Worm (Caenorhabditis elegans) whole organism, mixed stage, embryonic: ENCODE measurements around the gene swt-6.

Experiments
- M03D4.4 ChIP-seq: sonication (generic microtip); optimal IDR thresholded peaks from 2 replicates; lab custom pipeline; 2017; ENCODE audit warnings: mild to moderate bottlenecking, missing genetic modification characterization, missing compliant biosample characterization
- bed-3 ChIP-seq: fragments of 200-800 bp; sonication (Bioruptor generic); optimal IDR thresholded peaks from 3 replicates; lab custom pipeline; 2018; ENCODE audit warnings: mild to moderate bottlenecking, missing genetic modification characterization, moderate library complexity, missing compliant biosample characterization
- blmp-1 ChIP-seq: fragments of 150-350 bp; optimal IDR thresholded peaks from 2 replicates; lab custom pipeline; 2014; ENCODE audit warnings: missing biosample characterization, missing genetic modification characterization
- ceh-39 ChIP-seq: fragments of 150-350 bp; optimal IDR thresholded peaks from 2 replicates; lab custom pipeline; 2014; ENCODE audit warnings: missing biosample characterization, missing genetic modification characterization
- ceh-83 ChIP-seq: fragments of 200-800 bp; sonication (Bioruptor generic); optimal IDR thresholded peaks from 2 replicates; lab custom pipeline; 2018; ENCODE audit warnings: mild to moderate bottlenecking, missing genetic modification characterization, missing compliant biosample characterization
- ces-1 ChIP-seq: fragments of 150-350 bp; optimal IDR thresholded peaks from 2 replicates; lab custom pipeline; 2014; ENCODE audit warnings: missing biosample characterization, missing genetic modification reagents, missing genetic modification characterization
- cnd-1 ChIP-seq: fragments of 200-800 bp; sonication (Bioruptor generic); optimal IDR thresholded peaks from 2 replicates; lab custom pipeline; 2018; ENCODE audit warnings: mild to moderate bottlenecking, missing genetic modification characterization, missing compliant biosample characterization
- drap-1 ChIP-seq: fragments of 200-800 bp; sonication (Bioruptor generic); optimal IDR thresholded peaks from 3 replicates; lab custom pipeline; 2018; ENCODE audit warnings: mild to moderate bottlenecking, missing genetic modification characterization, missing compliant biosample characterization
- elt-1 ChIP-seq: sonication (generic microtip); optimal IDR thresholded peaks from 2 replicates; lab custom pipeline; 2017; ENCODE audit warnings: missing genetic modification characterization, mild to moderate bottlenecking, missing compliant biosample characterization, antibody characterized with exemption, moderate library complexity, borderline replicate concordance; ENCODE audit not compliant: insufficient read depth
- elt-3 ChIP-seq: fragments of 150-350 bp; optimal IDR thresholded peaks from 2 replicates; lab custom pipeline; 2014; ENCODE audit warnings: missing biosample characterization, missing genetic modification characterization
- ham-2 ChIP-seq: fragments of 200-800 bp; sonication (Bioruptor generic); optimal IDR thresholded peaks from 2 replicates; lab custom pipeline; 2018; ENCODE audit warnings: mild to moderate bottlenecking, missing genetic modification characterization, missing compliant biosample characterization
- hlh-1 ChIP-seq: fragments of 150-350 bp; optimal IDR thresholded peaks from 2 replicates; lab custom pipeline; 2014; ENCODE audit warnings: missing biosample characterization, missing genetic modification reagents, missing genetic modification characterization
- lin-32 ChIP-seq: fragments of 200-800 bp; sonication (Bioruptor generic); optimal IDR thresholded peaks from 2 replicates; lab custom pipeline; 2018; ENCODE audit warnings: mild to moderate bottlenecking, missing genetic modification characterization, missing compliant biosample characterization
- lsy-2 ChIP-seq: fragments of 150-350 bp; optimal IDR thresholded peaks from 2 replicates; lab custom pipeline; 2014; ENCODE audit warnings: missing biosample characterization, missing genetic modification characterization
- mab-5 ChIP-seq: fragments of 150-350 bp; optimal IDR thresholded peaks from 2 replicates; lab custom pipeline; 2014; ENCODE audit warnings: missing biosample characterization, missing genetic modification characterization
- mep-1 ChIP-seq: fragments of 150-350 bp; optimal IDR thresholded peaks from 2 replicates; lab custom pipeline; 2017; ENCODE audit warnings: missing biosample characterization, missing genetic modification reagents, missing genetic modification characterization, inconsistent platforms
- mls-2 ChIP-seq: sonication (generic microtip); optimal IDR thresholded peaks from 2 replicates; lab custom pipeline; 2016; ENCODE audit warnings: mild to moderate bottlenecking, missing genetic modification characterization, moderate library complexity, missing compliant biosample characterization
- nhr-237 ChIP-seq: fragments of 150-350 bp; optimal IDR thresholded peaks from 2 replicates; lab custom pipeline; 2014; ENCODE audit warnings: missing biosample characterization, missing genetic modification characterization
- nhr-28 ChIP-seq: fragments of 150-350 bp; optimal IDR thresholded peaks from 2 replicates; lab custom pipeline; 2014; ENCODE audit warnings: missing biosample characterization, missing genetic modification characterization
- nhr-76 ChIP-seq: sonication (generic microtip); optimal IDR thresholded peaks from 2 replicates; lab custom pipeline; 2017; ENCODE audit warnings: missing biosample characterization, missing genetic modification characterization
- pha-4 ChIP-seq: fragments of 150-350 bp; optimal IDR thresholded peaks from 2 replicates; lab custom pipeline; 2018; ENCODE audit warnings: missing biosample characterization, missing genetic modification reagents, missing genetic modification characterization
- sem-2 ChIP-seq: fragments of 200-800 bp; sonication (Bioruptor generic); optimal IDR thresholded peaks from 2 replicates; lab custom pipeline; 2018; ENCODE audit warnings: mild to moderate bottlenecking, missing genetic modification characterization, missing compliant biosample characterization
- snpc-4 ChIP-seq: fragments of 150-350 bp; optimal IDR thresholded peaks from 2 replicates; lab custom pipeline; 2014; ENCODE audit warnings: missing biosample characterization, missing genetic modification characterization
- sptf-1 ChIP-seq: sonication (generic microtip); optimal IDR thresholded peaks from 2 replicates; lab custom pipeline; 2017; ENCODE audit warnings: mild to moderate bottlenecking, missing genetic modification characterization, moderate library complexity, missing compliant biosample characterization
- tbx-8 ChIP-seq: fragments of 200-800 bp; sonication (Bioruptor generic); optimal IDR thresholded peaks from 2 replicates; lab custom pipeline; 2018; ENCODE audit warnings: mild to moderate bottlenecking, missing genetic modification characterization, moderate library complexity, missing compliant biosample characterization
- unc-120 ChIP-seq: sonication (generic microtip); optimal IDR thresholded peaks from 2 replicates; lab custom pipeline; 2017; ENCODE audit warnings: missing genetic modification characterization, missing compliant biosample characterization; ENCODE audit not compliant: poor library complexity, severe bottlenecking
- unc-39 ChIP-seq: fragments of 150-350 bp; optimal IDR thresholded peaks from 2 replicates; lab custom pipeline; 2014; ENCODE audit warnings: missing biosample characterization, missing genetic modification characterization
- unc-62 ChIP-seq: fragments of 150-350 bp; optimal IDR thresholded peaks from 2 replicates; lab custom pipeline; 2014; ENCODE audit warnings: missing biosample characterization, missing genetic modification reagents, missing genetic modification characterization
- zip-8 ChIP-seq: fragments of 150-350 bp; optimal IDR thresholded peaks from 2 replicates; lab custom pipeline; 2014; ENCODE audit warnings: missing biosample characterization, missing genetic modification characterization
- ztf-11 ChIP-seq: fragments of 150-350 bp; optimal IDR thresholded peaks from 2 replicates; lab custom pipeline; 2014; ENCODE audit warnings: missing biosample characterization, missing genetic modification characterization

Gene swt-6

ce11 chrV:13936850-13937249 lies 17.3 kb upstream of the swt-6 start, which contains the start of gene srw-145:
srw-145 (plus strand) TSS chrV:13937150.
- TF ChIP-seq pha-4 = no peak
- TF ChIP-seq hlh-1 (tag; lab: Kevin White, UChicago) = no peak
- no peak for TF ChIP-seq nhr-28
- no peak for TF ChIP-seq snpc-4
- TF ChIP-seq ham-2 (GFP tag; lab: Kevin White, UChicago) = no peak
- no peak for TF ChIP-seq nhr-76
- no peak for TF ChIP-seq elt-3 (tag; lab: Kevin White, UChicago)
- no peak for TF ChIP-seq mab-5 (tag; lab: Kevin White, UChicago)
- no peak for TF ChIP-seq ceh-39 (tag; lab: Kevin White, UChicago)
- TF ChIP-seq zip-8 (tag; lab: Kevin White, UChicago) = no peak
- TF ChIP-seq sptf-1 (tag; lab: Kevin White, UChicago) = no peak
- TF ChIP-seq mls-2 (tag; lab: Kevin White, UChicago) = no peak

- TF ChIP-seq mls-2 (tag; lab: Kevin White, UChicago) = no peak
Measured at ce11 chrV:13942082-13942481, 12.1 kb upstream of the swt-6 start, which contains the start of gene dpr-1. dpr-1 (minus strand) TSS chrV:13942182.

- no peak for TF ChIP-seq unc-62
- TF ChIP-seq zip-8 (tag; lab: Kevin White, UChicago) = no peak
- TF ChIP-seq elt-3 (tag; lab: Kevin White, UChicago) = no peak
- no peak for TF ChIP-seq nhr-28
- no peak for TF ChIP-seq ham-2 (GFP tag; lab: Kevin White, UChicago)
- TF ChIP-seq snpc-4 = no peak
- TF ChIP-seq hlh-1 (tag; lab: Kevin White, UChicago) = no peak
- TF ChIP-seq, all 35 proteins: peak for 0
Measured at ce11 chrV:13946385-13947019, 7.7 kb upstream of the swt-6 start, which contains the start of the genes srx-10 and clec-226. srx-10 (minus strand) TSS chrV:13946485. clec-226 (plus strand) TSS chrV:13946969.

ce11 chrV:13949010-13949409 lies 5.1 kb upstream of the swt-6 start, which contains the start of gene R10D12.6:
R10D12.6 (plus strand) TSS chrV:13949310.
- TF ChIP-seq unc-120 (tag; lab: Kevin White, UChicago) = no peak
- TF ChIP-seq unc-62 = no peak
- no peak for TF ChIP-seq snpc-4
- TF ChIP-seq drap-1 (GFP tag; lab: Kevin White, UChicago) = no peak

- TF ChIP-seq sptf-1 (tag; lab: Kevin White, UChicago) (no peak), blmp-1 (tag; lab: Kevin White, UChicago) (no peak), ces-1 (GFP tag; lab: Kevin White, UChicago) (no peak), unc-120 (tag; lab: Kevin White, UChicago) (no peak), elt-1 (no peak), ceh-83 (no peak), nhr-237 (tag; lab: Kevin White, UChicago) (no peak), lin-32 (GFP tag; lab: Kevin White, UChicago) (no peak), zip-8 (tag; lab: Kevin White, UChicago) (no peak), bed-3 (GFP tag; lab: Kevin White, UChicago) (no peak), M03D4.4 (no peak), cnd-1 (no peak), hlh-1 (tag; lab: Kevin White, UChicago) (no peak), ztf-11 (tag; lab: Kevin White, UChicago) (no peak), tbx-8 (GFP tag; lab: Kevin White, UChicago) (no peak), sem-2 (GFP tag; lab: Kevin White, UChicago) (no peak)
Measured at ce11 chrV:13949752-13950151, 4.4 kb upstream of the swt-6 start, which contains the start of gene R10D12.7. R10D12.7 (plus strand) TSS chrV:13950052.

- TF ChIP-seq drap-1 (GFP tag; lab: Kevin White, UChicago) (no peak), elt-1 (peak; percentile 78), mep-1 (tag; lab: Kevin White, UChicago) (no peak), unc-39 (tag; lab: Kevin White, UChicago) (no peak), nhr-237 (tag; lab: Kevin White, UChicago) (no peak), lsy-2 (tag; lab: Kevin White, UChicago) (no peak)
Measured at ce11 chrV:13953191-13953590, 965 bp upstream of the swt-6 start, which contains the start of gene R10D12.8. R10D12.8 (minus strand) TSS chrV:13953291.
